Fruit fly (Drosophila melanogaster): ENCODE results near the gene CG4318.

DNA sequence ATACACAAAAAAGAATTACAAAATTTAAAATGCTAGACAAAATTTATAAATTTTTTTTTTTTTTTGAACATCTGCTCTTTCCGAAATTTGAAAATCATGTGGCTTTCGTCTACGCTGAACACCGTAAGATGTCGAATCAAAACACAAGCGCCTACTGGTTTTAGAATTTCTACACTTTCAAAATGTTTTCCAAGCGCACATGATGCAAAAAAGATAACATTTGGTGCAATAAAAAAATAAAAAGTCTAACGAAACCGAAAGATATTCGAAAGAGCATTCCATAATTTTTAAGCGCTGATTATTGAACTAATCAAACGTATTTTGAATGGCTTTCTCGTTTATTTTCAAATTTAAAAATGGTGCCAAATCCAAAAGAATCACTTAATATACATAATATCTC, 47.4 kb upstream of the CG4318 start, which contains the start of gene CG44437:
- TF ChIP-seq CG32121 (GFP tag; IDR thresholded peaks at IDR 0.05) (no peak), Snoo (tag; optimal IDR thresholded peaks at IDR 0.05) (no peak), CG34367 (tag; optimal IDR thresholded peaks at IDR 0.05) (no peak), EcR (GFP tag; optimal IDR thresholded peaks at IDR 0.05) (no peak), CG14655 (GFP tag; optimal IDR thresholded peaks at IDR 0.05) (no peak), CG15710 (tag; optimal IDR thresholded peaks at IDR 0.05) (no peak), CG17806 (tag; optimal IDR thresholded peaks at IDR 0.05) (no peak), CG10348 (GFP tag; IDR thresholded peaks at IDR 0.05) (no peak)

Data from whole organism, pupa.